Worm (Caenorhabditis elegans) whole organism, young adult: ENCODE results near the gene T10B5.7.

Source experiments
- F37B4.10 ChIP-seq: fragments of 200-800 bp; sonication (Bioruptor generic); IDR thresholded peaks from 2 replicates; pipeline ENCODE4 v1.3.6; 2022; ENCODE audit warnings: missing genetic modification characterization, missing compliant biosample characterization
- F39B2.1 ChIP-seq: fragments of 200-800 bp; sonication (Bioruptor generic); IDR thresholded peaks from 2 replicates; pipeline ENCODE4 v1.3.6; 2022; ENCODE audit warnings: missing genetic modification reagents, missing genetic modification characterization, missing compliant biosample characterization
- pha-4 ChIP-seq: fragments of 150-350 bp; sonication (generic microtip); optimal IDR thresholded peaks from 2 replicates; lab custom pipeline; 2014; ENCODE audit warnings: missing biosample characterization, missing genetic modification reagents, missing genetic modification characterization

ce11 chrV:1841744-1842143 is 4.3 kb upstream of the T10B5.7 start, which contains the start of gene T10B5.8:
- TF ChIP-seq F37B4.10 (GFP tag; lab: Robert Waterston, UW), result no peak
- TF ChIP-seq pha-4 (tag; lab: Kevin White, UChicago), result no peak
- no peak for TF ChIP-seq F39B2.1
